Worm (Caenorhabditis elegans) whole organism, mixed stage, embryonic: ENCODE results near the gene C14C11.4.

Experiments
- blmp-1 ChIP-seq: fragments of 150-350 bp; optimal IDR thresholded peaks from 2 replicates; lab custom pipeline; 2014; ENCODE audit warnings: missing biosample characterization, missing genetic modification characterization
- ceh-43 ChIP-seq: fragments of 200-800 bp; sonication (Bioruptor generic); optimal IDR thresholded peaks from 2 replicates; lab custom pipeline; 2018; ENCODE audit warnings: mild to moderate bottlenecking, missing genetic modification characterization, moderate library complexity, missing compliant biosample characterization
- elt-1 ChIP-seq: sonication (generic microtip); optimal IDR thresholded peaks from 2 replicates; lab custom pipeline; 2017; ENCODE audit warnings: missing genetic modification characterization, mild to moderate bottlenecking, missing compliant biosample characterization, antibody characterized with exemption, moderate library complexity, borderline replicate concordance; ENCODE audit not compliant: insufficient read depth
- lsy-2 ChIP-seq: fragments of 150-350 bp; optimal IDR thresholded peaks from 2 replicates; lab custom pipeline; 2014; ENCODE audit warnings: missing biosample characterization, missing genetic modification characterization
- mep-1 ChIP-seq: fragments of 150-350 bp; optimal IDR thresholded peaks from 2 replicates; lab custom pipeline; 2017; ENCODE audit warnings: missing biosample characterization, missing genetic modification reagents, missing genetic modification characterization, inconsistent platforms
- pha-4 ChIP-seq: fragments of 150-350 bp; optimal IDR thresholded peaks from 2 replicates; lab custom pipeline; 2018; ENCODE audit warnings: missing biosample characterization, missing genetic modification reagents, missing genetic modification characterization
- unc-120 ChIP-seq: sonication (generic microtip); optimal IDR thresholded peaks from 2 replicates; lab custom pipeline; 2017; ENCODE audit warnings: missing genetic modification characterization, missing compliant biosample characterization; ENCODE audit not compliant: poor library complexity, severe bottlenecking
- unc-62 ChIP-seq: fragments of 150-350 bp; optimal IDR thresholded peaks from 2 replicates; lab custom pipeline; 2014; ENCODE audit warnings: missing biosample characterization, missing genetic modification reagents, missing genetic modification characterization
- ztf-11 ChIP-seq: fragments of 150-350 bp; optimal IDR thresholded peaks from 2 replicates; lab custom pipeline; 2014; ENCODE audit warnings: missing biosample characterization, missing genetic modification characterization

DNA sequence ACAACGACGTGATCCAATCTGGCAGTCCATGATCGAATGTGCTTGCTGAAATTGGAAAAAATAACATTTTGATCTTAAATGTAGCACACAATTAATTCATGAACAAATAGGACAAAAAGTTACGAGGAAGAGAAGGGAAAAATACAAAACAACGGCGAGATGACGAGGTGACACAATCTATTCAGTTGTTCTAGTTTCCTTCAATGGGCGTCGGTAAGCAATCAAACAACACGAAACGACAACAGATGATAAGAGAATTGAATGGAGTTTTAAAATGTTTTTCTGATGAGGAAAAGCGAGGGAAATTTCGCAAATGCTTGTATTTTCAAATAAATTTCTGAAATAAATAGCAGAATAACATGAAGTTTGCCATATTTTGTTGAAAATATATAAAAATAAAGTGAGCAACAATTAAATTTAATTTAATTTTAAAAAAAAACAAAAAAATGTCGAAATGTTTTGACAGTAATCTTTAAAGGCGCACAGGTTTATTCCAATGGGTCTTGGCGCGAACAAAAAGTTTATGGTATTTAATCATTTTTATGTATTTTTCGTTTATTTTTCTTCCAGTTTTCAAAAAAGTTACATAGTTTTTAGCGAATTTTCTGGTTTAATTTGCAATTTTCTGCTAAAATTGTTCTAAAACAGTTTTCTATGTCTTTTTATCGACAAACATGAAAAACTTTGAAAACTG lies 18.8 kb downstream of the C14C11.4 start, which contains the start of gene C14C11.7:
- TF ChIP-seq ceh-43 (GFP tag; lab: Kevin White, UChicago) (no peak), blmp-1 (tag; lab: Kevin White, UChicago) (no peak), lsy-2 (tag; lab: Kevin White, UChicago) (no peak), mep-1 (tag; lab: Kevin White, UChicago) (no peak), unc-62 (GFP tag; lab: Kevin White, UChicago) (no peak), unc-120 (tag; lab: Kevin White, UChicago) (no peak), elt-1 (tag; lab: Kevin White, UChicago) (no peak), ztf-11 (tag; lab: Kevin White, UChicago) (no peak), pha-4 (no peak)
